Fruit fly (Drosophila melanogaster): ENCODE measurements around the gene Atet.

Atet gene

DNA sequence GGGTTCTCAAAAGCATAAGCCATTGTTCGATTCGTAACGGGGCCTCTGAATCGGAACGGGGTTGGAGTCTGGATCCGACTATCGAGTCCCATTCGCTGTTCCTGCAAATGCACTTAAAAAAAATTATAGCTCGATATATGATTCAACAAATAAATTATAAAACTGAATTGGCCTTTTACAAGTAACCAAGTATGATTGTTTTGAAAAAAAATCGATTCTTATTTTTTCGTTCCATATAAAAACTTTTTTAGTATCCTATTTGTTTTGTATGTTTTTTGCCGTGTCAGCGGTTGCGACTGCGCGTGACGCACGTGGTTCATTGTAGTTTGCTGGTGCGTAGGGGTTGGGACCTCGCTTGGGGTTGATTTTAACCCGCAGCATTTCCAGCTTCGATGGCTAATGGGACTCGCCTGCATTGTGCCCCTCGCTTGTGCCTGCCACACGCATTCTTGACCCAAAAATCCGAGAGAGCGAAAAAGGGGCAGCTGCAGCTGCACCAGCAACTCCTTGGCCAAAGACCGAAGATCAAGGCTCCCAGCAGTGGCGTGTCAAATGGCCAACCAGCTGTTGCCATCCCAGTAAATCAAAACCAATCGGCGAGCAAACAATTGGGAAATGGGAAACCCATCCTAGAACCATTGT lies 17.1 kb downstream of the Atet start (continued):
- TF ChIP-seq cwo (GFP tag; optimal IDR thresholded peaks at IDR 0.05), result no peak
- TF ChIP-seq grn (GFP tag; optimal IDR thresholded peaks at IDR 0.05), result no peak
- peak; percentile 23 for TF ChIP-seq Atf3 (GFP tag; optimal IDR thresholded peaks at IDR 0.05)
- no peak for TF ChIP-seq prd (optimal IDR thresholded peaks at IDR 0.05)
- TF ChIP-seq prd (GFP tag; IDR thresholded peaks at IDR 0.05), result peak; percentile 79
- no peak; the same call in 1 of the 2 replicates for TF ChIP-seq CG17612 (GFP tag; IDR thresholded peaks at IDR 0.05)
- TF ChIP-seq dmrt11E (tag; optimal IDR thresholded peaks at IDR 0.05), result peak; percentile 96
- no peak for TF ChIP-seq kah (GFP tag; optimal IDR thresholded peaks at IDR 0.05)
- TF ChIP-seq nom (GFP tag; optimal IDR thresholded peaks at IDR 0.05), result no peak
- no peak for TF ChIP-seq CG2129 (GFP tag; IDR thresholded peaks at IDR 0.05; ENCODE audit: partially characterized antibody)
- no peak for TF ChIP-seq CG11456 (GFP tag; IDR thresholded peaks at IDR 0.05)
- TF ChIP-seq Hr3 (GFP tag; optimal IDR thresholded peaks at IDR 0.05), result peak; percentile 37
- TF ChIP-seq Rfx (GFP tag; IDR thresholded peaks at IDR 0.05), result no peak
- no peak for TF ChIP-seq CG9876 (GFP tag; optimal IDR thresholded peaks at IDR 0.05)
- peak; percentile 34 for TF ChIP-seq sqz (GFP tag; optimal IDR thresholded peaks at IDR 0.05)
- TF ChIP-seq row (GFP tag; IDR thresholded peaks at IDR 0.05), result peak; percentile 82
- no peak for TF ChIP-seq CG42726 (GFP tag; IDR thresholded peaks at IDR 0.05; ENCODE audit: partially characterized antibody)
- 0 out of 3 replicates have a peak, but pooled peaks have one; percentile 45 for TF ChIP-seq Optix (GFP tag; IDR thresholded peaks at IDR 0.05)
- no peak for TF ChIP-seq Poxn (GFP tag; IDR thresholded peaks at IDR 0.05)
- TF ChIP-seq HLH54F (GFP tag; optimal IDR thresholded peaks at IDR 0.05), result peak; percentile 35
- TF ChIP-seq odd (GFP tag; optimal IDR thresholded peaks at IDR 0.05), result no peak
- peak; percentile 62; the same call in 1 of the 3 replicates for TF ChIP-seq ci (GFP tag; IDR thresholded peaks at IDR 0.05)
- TF ChIP-seq Fer1 (GFP tag; optimal IDR thresholded peaks at IDR 0.05), result no peak
- TF ChIP-seq ems (GFP tag; optimal IDR thresholded peaks at IDR 0.05), result peak; percentile 19
- TF ChIP-seq Scr (GFP tag; IDR thresholded peaks at IDR 0.05; ENCODE audit: partially characterized antibody), result no peak
- peak; percentile 65; the same call in 1 of the 2 replicates for TF ChIP-seq sim (GFP tag; IDR thresholded peaks at IDR 0.05)
- TF ChIP-seq Fer2 (tag; optimal IDR thresholded peaks at IDR 0.05), result no peak
- no peak for TF ChIP-seq cas (GFP tag; IDR thresholded peaks at IDR 0.05)
- TF ChIP-seq tup (GFP tag; optimal IDR thresholded peaks at IDR 0.05), result peak; percentile 62
- peak; percentile 90 for TF ChIP-seq CG10959 (GFP tag; IDR thresholded peaks at IDR 0.05)
- TF ChIP-seq CG7928 (GFP tag; optimal IDR thresholded peaks at IDR 0.05), result no peak
- no peak for TF ChIP-seq gsb (GFP tag; IDR thresholded peaks at IDR 0.05)
- TF ChIP-seq CG7786 (GFP tag; optimal IDR thresholded peaks at IDR 0.05), result peak; percentile 64
- no peak for TF ChIP-seq CG43689 (GFP tag; IDR thresholded peaks at IDR 0.05)
- TF ChIP-seq CG10366 (GFP tag; IDR thresholded peaks at IDR 0.05), result 0 out of 2 replicates have a peak, but pooled peaks have one; percentile 9

DNA sequence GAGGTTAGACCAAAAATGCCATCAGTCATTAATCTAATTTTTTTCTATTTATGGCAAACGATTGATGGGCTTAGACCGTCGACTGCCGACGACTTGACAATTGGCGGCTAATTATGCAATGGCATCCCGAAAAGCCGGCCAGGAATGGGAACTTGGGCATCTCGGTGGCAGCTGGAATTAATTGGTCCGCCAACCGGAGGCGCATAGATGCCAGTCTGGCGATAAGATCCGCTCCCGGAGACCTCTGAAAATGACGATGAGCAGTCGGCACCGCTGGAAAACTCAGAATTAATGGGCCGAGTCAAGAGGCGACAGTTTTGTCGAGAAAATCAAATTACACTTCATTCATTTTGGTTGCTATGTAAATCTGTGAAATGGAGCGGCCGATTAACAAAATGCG lies 19.0 kb downstream of the Atet start, which contains the start of gene CG15429:
Gene CG15429, plus strand, starts transcription at position 301 of the 400 bp plus-strand sequence.
- TF ChIP-seq sens (GFP tag) (peak; percentile 55), CG4404 (GFP tag; IDR thresholded peaks at IDR 0.05) (no peak), dimm (GFP tag; IDR thresholded peaks at IDR 0.05) (no peak), CG7987 (GFP tag; optimal IDR thresholded peaks at IDR 0.05) (no peak), CG2712 (tag; optimal IDR thresholded peaks at IDR 0.05) (no peak), gsb-n (tag; optimal IDR thresholded peaks at IDR 0.05) (no peak), salm (tag; optimal IDR thresholded peaks at IDR 0.05) (no peak), zen (tag; optimal IDR thresholded peaks at IDR 0.05) (peak; percentile 29), seq (GFP tag; IDR thresholded peaks at IDR 0.05) (no peak), ro (GFP tag; IDR thresholded peaks at IDR 0.05) (no peak), Scr (GFP tag; IDR thresholded peaks at IDR 0.05; ENCODE audit: partially characterized antibody) (no peak), CG17568 (GFP tag; optimal IDR thresholded peaks at IDR 0.05) (no peak), CG4328 (GFP tag; optimal IDR thresholded peaks at IDR 0.05) (no peak), CG3065 (GFP tag; optimal IDR thresholded peaks at IDR 0.05) (no peak)

Data from whole organism, embryonic.